Worm (Caenorhabditis elegans) whole organism, mixed stage, embryonic: Measurements from ENCODE around the gene sor-3.

Experiments used
- lsy-2 ChIP-seq: fragments of 150-350 bp; optimal IDR thresholded peaks from 2 replicates; lab custom pipeline; 2014; ENCODE audit warnings: missing biosample characterization, missing genetic modification characterization
- nhr-2 ChIP-seq: fragments of 150-350 bp; optimal IDR thresholded peaks from 2 replicates; lab custom pipeline; 2014; ENCODE audit warnings: missing biosample characterization, missing genetic modification characterization
- sptf-1 ChIP-seq: sonication (generic microtip); optimal IDR thresholded peaks from 2 replicates; lab custom pipeline; 2017; ENCODE audit warnings: mild to moderate bottlenecking, missing genetic modification characterization, moderate library complexity, missing compliant biosample characterization
- unc-120 ChIP-seq: sonication (generic microtip); optimal IDR thresholded peaks from 2 replicates; lab custom pipeline; 2017; ENCODE audit warnings: missing genetic modification characterization, missing compliant biosample characterization; ENCODE audit not compliant: poor library complexity, severe bottlenecking
- unc-62 ChIP-seq: fragments of 150-350 bp; optimal IDR thresholded peaks from 2 replicates; lab custom pipeline; 2014; ENCODE audit warnings: missing biosample characterization, missing genetic modification reagents, missing genetic modification characterization

DNA sequence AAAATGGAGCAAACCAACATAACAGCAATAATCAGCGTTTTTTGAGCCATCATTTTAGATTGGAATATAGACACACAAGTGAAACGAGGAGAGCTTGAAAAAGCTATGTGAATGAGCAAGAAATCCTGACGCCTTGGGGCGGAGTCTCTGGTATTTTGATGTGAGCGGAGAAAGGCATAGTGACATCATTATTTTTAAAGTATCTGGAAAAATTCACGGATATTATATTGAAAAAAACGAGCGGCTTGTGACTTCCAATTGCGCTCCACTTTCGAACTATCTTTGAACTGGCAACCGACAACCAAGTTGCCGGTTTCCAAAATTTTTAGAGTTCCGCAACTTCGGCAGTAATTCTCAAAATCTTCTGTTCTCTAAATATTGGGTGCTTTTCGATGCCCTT, 42.2 kb upstream of the sor-3 start, which contains the start of gene nlp-64:
- TF ChIP-seq lsy-2, result no peak
- no peak for TF ChIP-seq unc-62 (GFP tag; lab: Kevin White, UChicago)
- TF ChIP-seq nhr-2, result no peak
- no peak for TF ChIP-seq sptf-1
- TF ChIP-seq unc-120 (tag; lab: Kevin White, UChicago), result no peak
